Fruit fly (Drosophila melanogaster): ENCODE measurements around the gene tal-1A.
A peak's percentile ranks its signal among the peaks of the same experiment; 100 is the strongest.

tal-1A gene

dm6 chr3R:13837807-13838206 is 24.9 kb downstream of the tal-1A start, which contains the start of gene Nsf2 (continued):
- TF ChIP-seq CG12391 (tag; optimal IDR thresholded peaks at IDR 0.05): peak; percentile 8
- TF ChIP-seq run (tag; optimal IDR thresholded peaks at IDR 0.05): no peak
- TF ChIP-seq stwl (tag; optimal IDR thresholded peaks at IDR 0.05): peak; percentile 79
- TF ChIP-seq CG2199 (GFP tag; IDR thresholded peaks at IDR 0.05): 0 out of 3 replicates have a peak, but pooled peaks have one; percentile 52
- no peak for TF ChIP-seq CG12299 (tag; optimal IDR thresholded peaks at IDR 0.05)
- TF ChIP-seq psq (GFP tag; optimal IDR thresholded peaks at IDR 0.05): no peak
- TF ChIP-seq Atf3 (GFP tag; optimal IDR thresholded peaks at IDR 0.05): no peak
- TF ChIP-seq grau (tag; optimal IDR thresholded peaks at IDR 0.05): peak; percentile 44
- no peak for TF ChIP-seq CG7963 (GFP tag; IDR thresholded peaks at IDR 0.05; ENCODE audit: partially characterized antibody)
- TF ChIP-seq CG1024 (GFP tag; IDR thresholded peaks at IDR 0.05): no peak
- TF ChIP-seq slp2 (GFP tag; optimal IDR thresholded peaks at IDR 0.05): no peak
- no peak for TF ChIP-seq br (optimal IDR thresholded peaks at IDR 0.05)
- no peak for TF ChIP-seq CG15073 (GFP tag; optimal IDR thresholded peaks at IDR 0.05)
- no peak for TF ChIP-seq usp (GFP tag; optimal IDR thresholded peaks at IDR 0.05)
- no peak for TF ChIP-seq CG10979 (tag; optimal IDR thresholded peaks at IDR 0.05)
- TF ChIP-seq CG3407 (GFP tag; optimal IDR thresholded peaks at IDR 0.05): no peak
- peak; percentile 69 for TF ChIP-seq CG15514 (GFP tag; optimal IDR thresholded peaks at IDR 0.05)
- peak; percentile 99 for TF ChIP-seq CG18011 (GFP tag; optimal IDR thresholded peaks at IDR 0.05)
- peak; percentile 80 for TF ChIP-seq CG3281 (GFP tag; optimal IDR thresholded peaks at IDR 0.05)
- TF ChIP-seq pfk (GFP tag; optimal IDR thresholded peaks at IDR 0.05): no peak
- TF ChIP-seq Atf6 (GFP tag; IDR thresholded peaks at IDR 0.05): no peak
- TF ChIP-seq Deaf1 (tag; optimal IDR thresholded peaks at IDR 0.05): peak; percentile 9
- TF ChIP-seq pan (optimal IDR thresholded peaks at IDR 0.05): no peak
- TF ChIP-seq pan (GFP tag; optimal IDR thresholded peaks at IDR 0.05 in 1 of 2, IDR thresholded peaks at IDR 0.05 in 1 of 2): no peak
- TF ChIP-seq Meics (GFP tag; optimal IDR thresholded peaks at IDR 0.05): no peak
- TF ChIP-seq sisA (GFP tag; IDR thresholded peaks at IDR 0.05): no peak
- TF ChIP-seq CG1832 (GFP tag; optimal IDR thresholded peaks at IDR 0.05): no peak
- TF ChIP-seq cwo (GFP tag; optimal IDR thresholded peaks at IDR 0.05): no peak
- no peak for TF ChIP-seq CG4854 (GFP tag; optimal IDR thresholded peaks at IDR 0.05)
- peak; percentile 99 for TF ChIP-seq E2f2 (GFP tag; IDR thresholded peaks at IDR 0.05)
- TF ChIP-seq gcm (GFP tag; optimal IDR thresholded peaks at IDR 0.05): peak; percentile 23
- no peak for TF ChIP-seq zf30C (GFP tag; optimal IDR thresholded peaks at IDR 0.05)
- peak; percentile 50 for TF ChIP-seq slbo (GFP tag; IDR thresholded peaks at IDR 0.05)
- no peak for TF ChIP-seq hkb (optimal IDR thresholded peaks at IDR 0.05)
- peak; percentile 47 for TF ChIP-seq hkb (GFP tag; IDR thresholded peaks at IDR 0.05)
- TF ChIP-seq Sry-β (GFP tag; optimal IDR thresholded peaks at IDR 0.05): peak; percentile 60
- TF ChIP-seq Pdp1 (GFP tag; optimal IDR thresholded peaks at IDR 0.05): peak in 1 of 2 experiments; percentile 82
- peak; percentile 43 for TF ChIP-seq CG10267 (tag; optimal IDR thresholded peaks at IDR 0.05)
- TF ChIP-seq her (GFP tag; optimal IDR thresholded peaks at IDR 0.05): peak; percentile 37
- no peak for TF ChIP-seq CG8281 (tag; optimal IDR thresholded peaks at IDR 0.05)
- no peak for TF ChIP-seq odd (GFP tag; optimal IDR thresholded peaks at IDR 0.05)
- no peak for TF ChIP-seq nom (GFP tag; optimal IDR thresholded peaks at IDR 0.05)
- no peak for TF ChIP-seq repo (GFP tag; optimal IDR thresholded peaks at IDR 0.05)
- peak; percentile 27 for TF ChIP-seq CoRest (tag; optimal IDR thresholded peaks at IDR 0.05)
- no peak for TF ChIP-seq al (GFP tag; IDR thresholded peaks at IDR 0.05)
- TF ChIP-seq CG17186 (GFP tag; optimal IDR thresholded peaks at IDR 0.05): peak; percentile 95
- TF ChIP-seq Mes4 (GFP tag; optimal IDR thresholded peaks at IDR 0.05): no peak
- peak; percentile 91 for TF ChIP-seq CG7928 (GFP tag; optimal IDR thresholded peaks at IDR 0.05)
- no peak for TF ChIP-seq CG18764 (GFP tag; optimal IDR thresholded peaks at IDR 0.05)
- no peak for TF ChIP-seq NFAT (GFP tag; IDR thresholded peaks at IDR 0.05)
- peak; percentile 37 for TF ChIP-seq CG11504 (tag; optimal IDR thresholded peaks at IDR 0.05)
- no peak for TF ChIP-seq corto (GFP tag; optimal IDR thresholded peaks at IDR 0.05)

Data from whole organism, embryonic.